Worm (Caenorhabditis elegans): ENCODE results near the gene K08E4.8.

DNA sequence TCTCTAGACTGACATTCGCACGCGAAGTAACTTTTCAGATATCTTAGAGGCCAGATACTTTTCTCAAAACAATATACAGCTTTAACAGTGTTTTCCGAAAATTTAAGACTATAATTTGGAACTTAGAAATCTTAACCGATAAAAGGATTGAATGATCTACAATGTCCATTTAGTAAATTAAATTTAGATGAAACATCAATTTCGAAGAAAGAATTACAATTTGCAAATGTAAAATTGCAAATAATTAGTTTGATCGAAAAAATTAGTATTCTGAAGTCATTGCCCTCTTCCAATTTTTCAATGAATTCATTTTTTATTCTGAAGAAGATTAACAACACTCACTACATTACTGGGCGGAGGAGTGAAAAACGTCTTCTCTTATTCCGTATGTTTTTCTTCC is 7.5 kb upstream of the K08E4.8 start, which contains the start of gene bath-37:
- TF ChIP-seq aly-2 (tag; optimal IDR thresholded peaks at IDR 0.05) (no peak), nhr-25 (tag; optimal IDR thresholded peaks at IDR 0.05) (no peak), ama-1 (optimal IDR thresholded peaks at IDR 0.05) (no peak), ztf-11 (tag; optimal IDR thresholded peaks at IDR 0.05) (no peak), unc-62 (GFP tag; optimal IDR thresholded peaks at IDR 0.05) (no peak), elt-3 (tag; optimal IDR thresholded peaks at IDR 0.05) (no peak)
